Worm (Caenorhabditis elegans) whole organism, early embryonic: Measurements from ENCODE around the gene aqp-8.

Experiments used
- B0310.2 ChIP-seq: sonication (generic microtip); optimal IDR thresholded peaks from 2 replicates; lab custom pipeline; 2016; ENCODE audit warnings: mild to moderate bottlenecking, missing genetic modification characterization, missing compliant biosample characterization
- F13C5.2 ChIP-seq: sonication (generic microtip); optimal IDR thresholded peaks from 2 replicates; lab custom pipeline; 2017; ENCODE audit warnings: mild to moderate bottlenecking, missing genetic modification characterization, inconsistent platforms, missing compliant biosample characterization
- aly-1 ChIP-seq: sonication (generic microtip); optimal IDR thresholded peaks from 2 replicates; lab custom pipeline; 2016; ENCODE audit warnings: missing genetic modification characterization, missing compliant biosample characterization
- ama-1 ChIP-seq: fragments of 150-350 bp; optimal IDR thresholded peaks from 2 replicates; lab custom pipeline; 2014
- ceh-13 ChIP-seq: fragments of 200-800 bp; sonication (Bioruptor generic); optimal IDR thresholded peaks from 2 replicates; lab custom pipeline; 2018; ENCODE audit warnings: mild to moderate bottlenecking, missing genetic modification characterization, missing compliant biosample characterization
- ceh-36 ChIP-seq: sonication (generic microtip); optimal IDR thresholded peaks from 2 replicates; lab custom pipeline; 2016; ENCODE audit warnings: missing genetic modification characterization, inconsistent platforms, missing compliant biosample characterization
- ets-7 ChIP-seq: sonication (generic microtip); optimal IDR thresholded peaks from 2 replicates; lab custom pipeline; 2016; ENCODE audit warnings: missing genotype, missing genetic modification characterization, missing compliant biosample characterization
- flt-1 ChIP-seq: fragments of 200-800 bp; sonication (Bioruptor generic); IDR thresholded peaks from 2 replicates; pipeline ENCODE4 v1.3.6; 2022; ENCODE audit warnings: missing genetic modification characterization, missing compliant biosample characterization
- hmbx-1 ChIP-seq: sonication (generic microtip); optimal IDR thresholded peaks from 2 replicates; lab custom pipeline; 2016; ENCODE audit warnings: mild to moderate bottlenecking, missing genetic modification characterization, missing compliant biosample characterization
- hmg-4 ChIP-seq: fragments of 200-800 bp; sonication (Bioruptor generic); optimal IDR thresholded peaks from 2 replicates; lab custom pipeline; 2018; ENCODE audit warnings: mild to moderate bottlenecking, missing genetic modification characterization, missing compliant biosample characterization
- hnd-1 ChIP-seq: sonication (generic microtip); optimal IDR thresholded peaks from 2 replicates; lab custom pipeline; 2016; ENCODE audit warnings: missing genetic modification characterization, missing compliant biosample characterization
- pes-1 ChIP-seq: fragments of 200-800 bp; sonication (Bioruptor generic); IDR thresholded peaks from 2 replicates; pipeline ENCODE4 v1.3.6; 2022; ENCODE audit warnings: missing genetic modification reagents, missing genetic modification characterization, missing compliant biosample characterization
- scrt-1 ChIP-seq: fragments of 200-800 bp; sonication (Bioruptor generic); IDR thresholded peaks from 2 replicates; pipeline ENCODE4 v1.3.6; 2022; ENCODE audit warnings: missing genetic modification characterization, missing compliant biosample characterization
- sea-1 ChIP-seq: fragments of 200-800 bp; sonication (Bioruptor generic); conservative IDR thresholded peaks from 2 replicates; pipeline ENCODE4 v1.3.6; 2022; ENCODE audit warnings: missing genetic modification characterization, missing compliant biosample characterization
- tbx-11 ChIP-seq: fragments of 200-800 bp; sonication (Bioruptor generic); IDR thresholded peaks from 2 replicates; pipeline ENCODE4 v1.3.6; 2022; ENCODE audit warnings: missing genetic modification characterization, missing compliant biosample characterization
- tbx-37 ChIP-seq: fragments of 200-800 bp; sonication (Bioruptor generic); conservative IDR thresholded peaks from 2 replicates; pipeline ENCODE4 v1.3.6; 2022; ENCODE audit warnings: missing genetic modification reagents, missing genetic modification characterization, missing compliant biosample characterization
- tra-4 ChIP-seq: sonication (generic microtip); optimal IDR thresholded peaks from 2 replicates; lab custom pipeline; 2017; ENCODE audit warnings: missing genetic modification characterization, missing compliant biosample characterization

The aqp-8 gene

DNA sequence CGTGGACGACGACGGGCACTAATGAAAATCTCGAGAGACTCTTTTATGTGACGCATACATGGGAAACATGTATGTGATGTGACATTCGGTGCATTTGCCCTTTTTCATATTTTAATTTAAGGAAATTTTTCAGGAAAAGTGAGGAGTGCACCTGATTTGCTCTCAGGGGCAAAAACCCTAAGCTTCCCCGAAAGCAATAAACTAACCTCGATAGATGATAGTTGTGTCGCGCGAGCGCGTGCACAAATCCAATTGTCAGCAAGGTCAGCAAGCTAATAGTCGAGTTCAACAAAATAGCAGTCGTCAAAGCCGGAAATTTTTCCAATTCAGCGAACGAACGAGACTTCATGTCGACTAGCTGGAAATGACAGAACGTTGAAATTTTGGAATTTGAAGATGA lies 13.3 kb upstream of the aqp-8 start:
- TF ChIP-seq ama-1 (lab: Kevin White, UChicago) (no peak), ets-7 (tag; lab: Kevin White, UChicago) (no peak), sea-1 (GFP tag; lab: Robert Waterston, UW) (no peak), pes-1 (GFP tag; lab: Robert Waterston, UW) (no peak), scrt-1 (GFP tag; lab: Robert Waterston, UW) (no peak), flt-1 (GFP tag; lab: Robert Waterston, UW) (no peak), tra-4 (tag; lab: Kevin White, UChicago) (no peak), ceh-36 (tag; lab: Kevin White, UChicago) (no peak), ceh-13 (GFP tag; lab: Kevin White, UChicago) (no peak), tbx-37 (GFP tag; lab: Robert Waterston, UW) (no peak)

DNA sequence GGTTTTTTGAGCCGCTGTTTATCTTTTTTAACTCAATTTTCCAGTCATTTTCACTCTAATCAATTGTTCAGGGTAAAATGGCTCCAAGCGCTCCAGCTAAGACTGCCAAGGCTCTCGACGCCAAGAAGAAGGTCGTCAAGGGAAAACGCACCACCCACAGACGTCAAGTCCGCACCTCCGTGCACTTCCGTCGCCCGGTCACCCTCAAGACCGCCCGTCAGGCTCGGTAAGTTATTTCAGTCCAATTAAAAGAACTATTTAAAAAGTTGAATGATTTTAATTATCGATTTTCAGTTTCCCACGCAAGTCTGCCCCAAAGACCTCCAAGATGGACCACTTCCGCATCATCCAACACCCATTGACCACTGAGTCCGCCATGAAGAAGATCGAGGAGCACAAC lies 10.3 kb upstream of the aqp-8 start, which contains the start of gene rpl-25.1:
Gene rpl-25.1, plus strand, starts transcription at position 72 of the 400 bp plus-strand sequence.
- TF ChIP-seq hnd-1 (tag; lab: Kevin White, UChicago) = no peak
- TF ChIP-seq pes-1 (GFP tag; lab: Robert Waterston, UW) = no peak
- no peak for TF ChIP-seq ceh-13 (GFP tag; lab: Kevin White, UChicago)
- TF ChIP-seq B0310.2 (tag; lab: Kevin White, UChicago) = no peak
- TF ChIP-seq scrt-1 (GFP tag; lab: Robert Waterston, UW) = no peak
- no peak for TF ChIP-seq ceh-36 (tag; lab: Kevin White, UChicago)
- no peak for TF ChIP-seq hmbx-1 (tag; lab: Kevin White, UChicago)

DNA sequence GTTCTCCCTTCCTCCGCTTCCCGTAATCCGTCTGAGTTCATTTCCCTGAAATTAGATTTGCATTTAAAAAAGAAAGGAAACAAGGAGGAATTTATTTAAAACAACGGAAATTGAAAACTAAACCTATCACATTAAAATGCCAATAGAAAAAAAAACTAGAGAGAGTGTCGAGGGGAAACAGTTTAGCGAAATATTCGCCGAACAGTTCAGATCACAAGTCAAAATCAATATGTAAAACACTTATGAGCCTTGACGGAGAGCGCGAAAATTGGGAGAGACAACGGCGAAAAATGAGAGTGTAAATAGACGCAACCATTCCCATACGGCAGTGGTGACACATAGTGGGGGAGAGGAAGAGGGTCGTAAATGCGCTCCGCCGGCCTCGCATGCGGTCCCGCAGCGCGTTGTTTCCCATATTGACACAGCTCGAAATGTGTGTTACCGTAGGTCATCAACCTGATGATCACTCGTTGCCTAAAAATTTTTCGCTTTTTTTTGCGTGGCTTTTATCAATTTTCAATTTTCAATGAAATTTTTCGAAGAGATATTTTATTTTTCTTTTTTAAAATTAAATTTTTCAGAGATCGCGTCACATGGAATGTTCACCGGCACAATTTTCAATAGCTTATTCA lies 7.0 kb upstream of the aqp-8 start, which contains the start of the genes dnj-14 and glit-1:
Gene dnj-14, minus strand, starts transcription at position 51 of the 632 bp plus-strand sequence.
Gene glit-1, plus strand, starts transcription at position 582 of the 632 bp plus-strand sequence.
- TF ChIP-seq scrt-1 (GFP tag; lab: Robert Waterston, UW) (0 out of 2 replicates have a peak, but pooled peaks have one; percentile 18), hnd-1 (tag; lab: Kevin White, UChicago) (no peak), hmbx-1 (tag; lab: Kevin White, UChicago) (no peak), F13C5.2 (tag; lab: Kevin White, UChicago) (peak; percentile 55), B0310.2 (tag; lab: Kevin White, UChicago) (no peak), tbx-37 (GFP tag; lab: Robert Waterston, UW) (no peak; the same call in 1 of the 2 replicates), ceh-36 (tag; lab: Kevin White, UChicago) (no peak), pes-1 (GFP tag; lab: Robert Waterston, UW) (no peak), ceh-13 (GFP tag; lab: Kevin White, UChicago) (no peak), ets-7 (tag; lab: Kevin White, UChicago) (no peak), tbx-11 (GFP tag; lab: Robert Waterston, UW) (no peak), tra-4 (tag; lab: Kevin White, UChicago) (no peak), ama-1 (lab: Kevin White, UChicago) (no peak), hmg-4 (GFP tag; lab: Kevin White, UChicago) (peak; percentile 80), flt-1 (GFP tag; lab: Robert Waterston, UW) (peak; percentile 46; the same call in 1 of the 2 replicates), aly-1 (tag; lab: Kevin White, UChicago) (peak; percentile 23), sea-1 (GFP tag; lab: Robert Waterston, UW) (peak; percentile 63; the same call in 1 of the 2 replicates)

DNA sequence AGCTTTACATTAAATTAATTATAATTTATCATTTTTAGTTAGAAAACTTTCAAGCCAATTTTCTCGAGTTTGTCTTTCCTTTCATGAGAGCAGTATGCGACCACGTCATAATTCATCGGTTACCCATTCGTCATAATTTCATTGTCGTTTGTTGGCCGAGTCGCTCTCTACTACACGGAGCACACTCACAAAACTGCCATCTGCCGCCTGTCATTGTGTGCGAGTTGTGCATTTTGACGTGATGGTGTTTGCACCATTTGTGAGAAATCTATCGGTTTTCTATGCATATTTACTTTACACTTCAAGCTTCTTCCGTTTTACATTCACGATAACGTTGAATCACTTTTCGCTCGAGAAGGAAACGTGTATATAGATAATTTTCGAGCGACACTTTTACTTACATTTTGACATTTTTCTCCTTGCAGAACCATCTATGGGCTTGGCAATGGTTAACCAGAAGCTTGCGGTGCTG lies 2.0 kb upstream of the aqp-8 start, which contains the start of gene dhhc-10:
Gene dhhc-10, plus strand, starts transcription at position 422 of the 472 bp plus-strand sequence.
- TF ChIP-seq F13C5.2 (tag; lab: Kevin White, UChicago) (peak; percentile 47), flt-1 (GFP tag; lab: Robert Waterston, UW) (no peak), ama-1 (lab: Kevin White, UChicago) (no peak)

DNA sequence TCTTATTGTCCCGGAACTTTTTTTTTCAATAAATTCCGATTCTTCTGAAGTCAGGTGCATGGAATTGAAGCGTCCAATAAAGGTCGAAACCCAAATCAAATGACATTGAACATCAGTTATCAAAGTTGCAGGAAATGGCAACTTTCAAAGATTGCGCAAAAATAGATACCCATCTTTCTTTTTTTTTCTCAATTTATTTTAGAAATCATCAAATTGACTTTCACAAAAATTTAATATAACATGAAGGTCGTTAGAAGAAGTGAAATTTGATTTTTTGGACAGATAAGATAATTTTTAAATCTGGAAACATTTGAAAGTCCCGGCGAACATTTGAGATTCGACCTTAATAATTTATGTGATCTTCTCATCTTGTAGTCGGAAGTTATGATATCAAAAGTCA lies 889 bp upstream of the aqp-8 start:
- TF ChIP-seq scrt-1 (GFP tag; lab: Robert Waterston, UW) = no peak
- no peak for TF ChIP-seq pes-1 (GFP tag; lab: Robert Waterston, UW)
- TF ChIP-seq flt-1 (GFP tag; lab: Robert Waterston, UW) = no peak
- no peak for TF ChIP-seq tbx-11 (GFP tag; lab: Robert Waterston, UW)
- no peak for TF ChIP-seq ets-7 (tag; lab: Kevin White, UChicago)
- no peak for TF ChIP-seq ceh-36 (tag; lab: Kevin White, UChicago)
- TF ChIP-seq ceh-13 (GFP tag; lab: Kevin White, UChicago) = no peak
- TF ChIP-seq ama-1 (lab: Kevin White, UChicago) = no peak
- TF ChIP-seq hmbx-1 (tag; lab: Kevin White, UChicago) = no peak
- TF ChIP-seq tbx-37 (GFP tag; lab: Robert Waterston, UW) = no peak
- no peak for TF ChIP-seq tra-4 (tag; lab: Kevin White, UChicago)
- TF ChIP-seq aly-1 (tag; lab: Kevin White, UChicago) = no peak
- TF ChIP-seq B0310.2 (tag; lab: Kevin White, UChicago) = no peak
- no peak for TF ChIP-seq hmg-4 (GFP tag; lab: Kevin White, UChicago)
- no peak for TF ChIP-seq hnd-1 (tag; lab: Kevin White, UChicago)
- TF ChIP-seq sea-1 (GFP tag; lab: Robert Waterston, UW) = no peak
- no peak for TF ChIP-seq F13C5.2 (tag; lab: Kevin White, UChicago)

DNA sequence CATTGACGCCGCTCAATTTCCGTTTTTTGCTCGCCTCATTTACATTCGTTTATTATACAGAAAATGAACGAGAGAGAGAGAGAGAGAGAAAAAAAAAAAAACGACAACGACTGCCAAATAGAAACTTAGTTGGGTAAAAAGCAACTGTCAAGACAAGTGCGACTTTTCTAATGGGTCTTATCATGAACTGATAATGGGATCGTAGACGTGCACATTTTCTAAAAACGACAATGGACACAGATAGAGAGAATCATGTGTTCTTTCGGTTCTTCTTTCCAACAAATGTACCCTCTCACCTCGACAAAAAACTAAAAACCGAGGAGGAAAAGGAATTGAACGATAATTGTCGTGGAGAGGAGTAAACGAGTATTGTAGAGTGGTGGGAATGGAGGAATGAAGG lies 4.7 kb downstream of the aqp-8 start:
- no peak for TF ChIP-seq pes-1 (GFP tag; lab: Robert Waterston, UW)
- TF ChIP-seq ceh-13 (GFP tag; lab: Kevin White, UChicago) = no peak
- TF ChIP-seq hmg-4 (GFP tag; lab: Kevin White, UChicago) = no peak
- TF ChIP-seq scrt-1 (GFP tag; lab: Robert Waterston, UW) = no peak
- no peak for TF ChIP-seq flt-1 (GFP tag; lab: Robert Waterston, UW)
- TF ChIP-seq aly-1 (tag; lab: Kevin White, UChicago) = no peak
- no peak for TF ChIP-seq sea-1 (GFP tag; lab: Robert Waterston, UW)
- TF ChIP-seq ama-1 (lab: Kevin White, UChicago) = no peak
- TF ChIP-seq ets-7 (tag; lab: Kevin White, UChicago) = no peak
- TF ChIP-seq tbx-11 (GFP tag; lab: Robert Waterston, UW) = no peak
- no peak for TF ChIP-seq tra-4 (tag; lab: Kevin White, UChicago)
- TF ChIP-seq hmbx-1 (tag; lab: Kevin White, UChicago) = no peak
- no peak for TF ChIP-seq F13C5.2 (tag; lab: Kevin White, UChicago)
- TF ChIP-seq hnd-1 (tag; lab: Kevin White, UChicago) = no peak
- TF ChIP-seq tbx-37 (GFP tag; lab: Robert Waterston, UW) = no peak
- no peak for TF ChIP-seq B0310.2 (tag; lab: Kevin White, UChicago)
- no peak for TF ChIP-seq ceh-36 (tag; lab: Kevin White, UChicago)
